Fruit fly (Drosophila melanogaster): Measurements from ENCODE around the gene RanBP3.

Gene RanBP3

DNA sequence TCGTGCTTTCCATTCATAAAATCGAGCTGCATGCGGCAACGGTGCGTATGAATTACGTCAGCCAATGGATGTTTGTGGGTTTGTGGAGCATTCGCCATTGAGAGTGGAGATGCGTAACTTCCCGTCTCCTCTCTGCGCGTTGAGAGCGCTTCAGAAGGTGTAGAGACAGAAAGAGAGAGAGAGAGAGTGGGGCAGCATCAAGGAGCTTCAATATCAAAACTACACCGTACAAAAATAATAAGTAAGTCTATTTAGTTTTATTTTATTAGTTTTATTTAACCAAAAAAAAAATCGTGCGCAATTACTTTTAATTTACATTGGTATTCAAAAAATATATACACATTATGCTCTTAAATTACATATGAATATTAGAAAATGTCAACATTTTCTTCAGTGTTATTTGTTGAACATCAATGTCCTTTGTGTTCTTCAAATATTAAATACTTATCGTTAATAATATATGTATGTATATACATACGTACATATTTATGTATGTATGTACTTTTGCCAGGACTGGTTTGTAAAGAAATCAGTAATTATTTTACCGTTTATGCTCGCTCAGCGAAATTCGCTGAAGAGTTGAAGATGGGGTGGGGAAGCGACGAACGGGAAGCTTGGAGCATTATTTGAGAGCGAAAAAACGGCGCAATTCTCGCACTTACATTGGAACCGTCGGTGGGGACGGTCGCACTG, 29.8 kb downstream of the RanBP3 start, which contains the start of gene CG10365 (continued):
- TF ChIP-seq CG10366 (GFP tag; IDR thresholded peaks at IDR 0.05): peak; percentile 83
- peak; percentile 92 for TF ChIP-seq Fer3 (tag; optimal IDR thresholded peaks at IDR 0.05)
- TF ChIP-seq danr (GFP tag; IDR thresholded peaks at IDR 0.05): peak; percentile 50; the same call in 1 of the 2 replicates
- TF ChIP-seq Drgx (GFP tag; IDR thresholded peaks at IDR 0.05): peak; percentile 85
- TF ChIP-seq salm (tag; optimal IDR thresholded peaks at IDR 0.05): peak; percentile 83
- no peak for TF ChIP-seq CG3163 (GFP tag; optimal IDR thresholded peaks at IDR 0.05)
- TF ChIP-seq tio (GFP tag; optimal IDR thresholded peaks at IDR 0.05): peak; percentile 59
- TF ChIP-seq CG17829 (tag; optimal IDR thresholded peaks at IDR 0.05): peak; percentile 58
- no peak for TF ChIP-seq Lhr (GFP tag; optimal IDR thresholded peaks at IDR 0.05)
- no peak for TF ChIP-seq lov (optimal IDR thresholded peaks at IDR 0.05)
- TF ChIP-seq lov (GFP tag; IDR thresholded peaks at IDR 0.05): no peak
- TF ChIP-seq Med (GFP tag): peak; percentile 76
- peak; percentile 76 for TF ChIP-seq sisA (GFP tag; IDR thresholded peaks at IDR 0.05)
- peak; percentile 74 for TF ChIP-seq Chrac-16 (GFP tag; optimal IDR thresholded peaks at IDR 0.05)
- TF ChIP-seq CG13296 (GFP tag; optimal IDR thresholded peaks at IDR 0.05): peak; percentile 91
- no peak for TF ChIP-seq CG2199 (GFP tag; IDR thresholded peaks at IDR 0.05)
- TF ChIP-seq ERR (GFP tag; optimal IDR thresholded peaks at IDR 0.05): no peak
- no peak for TF ChIP-seq zfh2 (GFP tag; optimal IDR thresholded peaks at IDR 0.05)
- peak; percentile 72 for TF ChIP-seq CG17612 (GFP tag; IDR thresholded peaks at IDR 0.05)
- TF ChIP-seq ato (GFP tag; IDR thresholded peaks at IDR 0.05; ENCODE audit: partially characterized antibody): no peak
- TF ChIP-seq gt (GFP tag; IDR thresholded peaks at IDR 0.05): no peak
- TF ChIP-seq CG2712 (tag; optimal IDR thresholded peaks at IDR 0.05): peak; percentile 84
- TF ChIP-seq HmgZ (tag; optimal IDR thresholded peaks at IDR 0.05): peak; percentile 80
- TF ChIP-seq CG6254 (GFP tag; optimal IDR thresholded peaks at IDR 0.05): peak; percentile 52
- no peak for TF ChIP-seq pho (GFP tag; optimal IDR thresholded peaks at IDR 0.05)
- TF ChIP-seq CrebB (tag; optimal IDR thresholded peaks at IDR 0.05): peak; percentile 72
- TF ChIP-seq ham (GFP tag; IDR thresholded peaks at IDR 0.05): no peak
- TF ChIP-seq CG8388 (GFP tag; optimal IDR thresholded peaks at IDR 0.05): peak; percentile 90
- TF ChIP-seq HLH3B (GFP tag; IDR thresholded peaks at IDR 0.05): peak; percentile 87
- TF ChIP-seq Hey (tag; optimal IDR thresholded peaks at IDR 0.05): no peak
- peak; percentile 40 for TF ChIP-seq kay (GFP tag; optimal IDR thresholded peaks at IDR 0.05)
- TF ChIP-seq Dref (GFP tag; IDR thresholded peaks at IDR 0.05): no peak
- peak in 1 of 2 experiments; percentile 97 for TF ChIP-seq Hr51 (GFP tag; optimal IDR thresholded peaks at IDR 0.05)
- peak; percentile 93 for TF ChIP-seq Sox102F (GFP tag; optimal IDR thresholded peaks at IDR 0.05)
- peak; percentile 64 for TF ChIP-seq CG8281 (tag; optimal IDR thresholded peaks at IDR 0.05)
- TF ChIP-seq CG3065 (GFP tag; optimal IDR thresholded peaks at IDR 0.05): peak; percentile 3
- no peak for TF ChIP-seq cad (GFP tag; optimal IDR thresholded peaks at IDR 0.05)
- no peak for TF ChIP-seq CG33557 (GFP tag; optimal IDR thresholded peaks at IDR 0.05)
- peak; percentile 61 for TF ChIP-seq D19B (GFP tag; optimal IDR thresholded peaks at IDR 0.05)
- peak in 1 of 2 experiments; percentile 86 for TF ChIP-seq dpn (GFP tag; optimal IDR thresholded peaks at IDR 0.05)
- TF ChIP-seq Gug (GFP tag; IDR thresholded peaks at IDR 0.05): no peak
- 0 out of 2 replicates have a peak, but pooled peaks have one; percentile 33 for TF ChIP-seq gsb (GFP tag; IDR thresholded peaks at IDR 0.05)
- peak; percentile 50 for TF ChIP-seq Adf1 (GFP tag; IDR thresholded peaks at IDR 0.05)
- no peak for TF ChIP-seq sc (optimal IDR thresholded peaks at IDR 0.05)
- TF ChIP-seq sc (GFP tag; optimal IDR thresholded peaks at IDR 0.05): peak; percentile 24
- no peak for TF ChIP-seq CG12236 (GFP tag; optimal IDR thresholded peaks at IDR 0.05)
- no peak for TF ChIP-seq ems (GFP tag; optimal IDR thresholded peaks at IDR 0.05)
- TF ChIP-seq Hr78 (GFP tag; optimal IDR thresholded peaks at IDR 0.05): peak in 1 of 2 experiments; percentile 33
- TF ChIP-seq vfl (GFP tag; optimal IDR thresholded peaks at IDR 0.05): no peak
- peak; percentile 75 for TF ChIP-seq CG1602 (GFP tag; optimal IDR thresholded peaks at IDR 0.05)
